Worm (Caenorhabditis elegans) whole organism, late embryonic: Measurements from ENCODE around the gene Y73B6BL.29.

Experiments
- C08G9.2 ChIP-seq: sonication (generic microtip); optimal IDR thresholded peaks from 2 replicates; lab custom pipeline; 2016; ENCODE audit warnings: mild to moderate bottlenecking, missing genetic modification characterization, moderate library complexity, missing compliant biosample characterization
- F13H6.1 ChIP-seq: sonication (generic microtip); optimal IDR thresholded peaks from 2 replicates; lab custom pipeline; 2016; ENCODE audit warnings: missing genetic modification characterization, missing compliant biosample characterization
- K02D7.2 ChIP-seq: sonication (generic microtip); optimal IDR thresholded peaks from 2 replicates; lab custom pipeline; 2017; ENCODE audit warnings: mild to moderate bottlenecking, missing genetic modification characterization, missing compliant biosample characterization
- K09A11.1 ChIP-seq: sonication (generic microtip); optimal IDR thresholded peaks from 2 replicates; lab custom pipeline; 2017; ENCODE audit warnings: antibody characterized with exemption, mild to moderate bottlenecking, missing genetic modification characterization, missing compliant biosample characterization; ENCODE audit not compliant: insufficient read depth
- T23F11.4 ChIP-seq: fragments of 200-800 bp; sonication (Bioruptor generic); optimal IDR thresholded peaks from 2 replicates; lab custom pipeline; 2018; ENCODE audit warnings: mild to moderate bottlenecking, missing genetic modification characterization, missing compliant biosample characterization
- Y22D7AL.16 ChIP-seq: sonication (generic microtip); optimal IDR thresholded peaks from 2 replicates; lab custom pipeline; 2016; ENCODE audit warnings: missing genetic modification characterization, missing compliant biosample characterization
- ahr-1 ChIP-seq: sonication (generic microtip); optimal IDR thresholded peaks from 2 replicates; lab custom pipeline; 2016; ENCODE audit warnings: missing genetic modification characterization, missing compliant biosample characterization
- ceh-14 ChIP-seq: sonication (generic microtip); optimal IDR thresholded peaks from 2 replicates; lab custom pipeline; 2016; ENCODE audit warnings: missing genotype, missing genetic modification characterization, missing compliant biosample characterization
- ceh-19 ChIP-seq: fragments of 200-800 bp; sonication (Bioruptor generic); optimal IDR thresholded peaks from 2 replicates; lab custom pipeline; 2018; ENCODE audit warnings: mild to moderate bottlenecking, missing genetic modification characterization, missing compliant biosample characterization
- ceh-24 ChIP-seq: sonication (generic microtip); optimal IDR thresholded peaks from 2 replicates; lab custom pipeline; 2016; ENCODE audit warnings: mild to moderate bottlenecking, missing genetic modification characterization, missing compliant biosample characterization
- ceh-31 ChIP-seq: sonication (generic microtip); optimal IDR thresholded peaks from 2 replicates; lab custom pipeline; 2016; ENCODE audit warnings: missing genetic modification characterization, missing compliant biosample characterization
- ceh-34 ChIP-seq: sonication (generic microtip); optimal IDR thresholded peaks from 2 replicates; lab custom pipeline; 2016; ENCODE audit warnings: mild to moderate bottlenecking, missing genetic modification characterization, missing compliant biosample characterization
- ceh-48 ChIP-seq: sonication (generic microtip); optimal IDR thresholded peaks from 2 replicates; lab custom pipeline; 2016; ENCODE audit warnings: missing genetic modification characterization, inconsistent platforms, missing compliant biosample characterization
- ceh-9 ChIP-seq: sonication (generic microtip); optimal IDR thresholded peaks from 2 replicates; lab custom pipeline; 2016; ENCODE audit warnings: mild to moderate bottlenecking, missing genetic modification characterization, inconsistent platforms, missing compliant biosample characterization
- che-1 ChIP-seq: sonication (generic microtip); optimal IDR thresholded peaks from 2 replicates; lab custom pipeline; 2016; ENCODE audit warnings: mild to moderate bottlenecking, missing genetic modification characterization, missing compliant biosample characterization
- dve-1 ChIP-seq: sonication (generic microtip); optimal IDR thresholded peaks from 2 replicates; lab custom pipeline; 2017; ENCODE audit warnings: antibody characterized with exemption, mild to moderate bottlenecking, missing genetic modification characterization, missing compliant biosample characterization
- elt-4 ChIP-seq: sonication (generic microtip); optimal IDR thresholded peaks from 2 replicates; lab custom pipeline; 2016; ENCODE audit warnings: missing genetic modification characterization, missing compliant biosample characterization
- ets-4 ChIP-seq: sonication (generic microtip); optimal IDR thresholded peaks from 2 replicates; lab custom pipeline; 2016; ENCODE audit warnings: missing genetic modification characterization, missing compliant biosample characterization
- eyg-1 ChIP-seq: sonication (generic microtip); optimal IDR thresholded peaks from 2 replicates; lab custom pipeline; 2016; ENCODE audit warnings: missing genotype, missing genetic modification characterization, missing compliant biosample characterization
- fkh-10 ChIP-seq: fragments of 150-350 bp; optimal IDR thresholded peaks from 2 replicates; lab custom pipeline; 2014; ENCODE audit warnings: missing biosample characterization, missing genetic modification reagents, missing genetic modification characterization
- fkh-6 ChIP-seq: sonication (generic microtip); optimal IDR thresholded peaks from 2 replicates; lab custom pipeline; 2016; ENCODE audit warnings: missing genetic modification characterization, missing compliant biosample characterization
- gmeb-2 ChIP-seq: sonication (generic microtip); optimal IDR thresholded peaks from 2 replicates; lab custom pipeline; 2016; ENCODE audit warnings: missing genetic modification characterization, inconsistent platforms, missing compliant biosample characterization
- hlh-13 ChIP-seq: fragments of 200-800 bp; sonication (Bioruptor generic); optimal IDR thresholded peaks from 2 replicates; lab custom pipeline; 2018; ENCODE audit warnings: mild to moderate bottlenecking, missing genetic modification characterization, missing compliant biosample characterization
- hlh-15 ChIP-seq: sonication (generic microtip); optimal IDR thresholded peaks from 2 replicates; lab custom pipeline; 2016; ENCODE audit warnings: missing genetic modification characterization, missing compliant biosample characterization
- hlh-30 ChIP-seq: sonication (generic microtip); optimal IDR thresholded peaks from 2 replicates; lab custom pipeline; 2017; ENCODE audit warnings: antibody characterized with exemption, missing genetic modification characterization, missing compliant biosample characterization; ENCODE audit not compliant: insufficient read depth
- hlh-8 ChIP-seq: sonication (generic microtip); optimal IDR thresholded peaks from 2 replicates; lab custom pipeline; 2016; ENCODE audit warnings: missing genotype, missing genetic modification characterization, missing compliant biosample characterization
- lin-11 ChIP-seq: fragments of 200-800 bp; sonication (Bioruptor generic); optimal IDR thresholded peaks from 2 replicates; lab custom pipeline; 2018; ENCODE audit warnings: mild to moderate bottlenecking, missing genetic modification characterization, missing compliant biosample characterization
- mec-3 ChIP-seq: sonication (generic microtip); optimal IDR thresholded peaks from 2 replicates; lab custom pipeline; 2016; ENCODE audit warnings: borderline replicate concordance, missing genetic modification characterization, missing compliant biosample characterization
- npax-4 ChIP-seq: sonication (generic microtip); optimal IDR thresholded peaks from 2 replicates; lab custom pipeline; 2016; ENCODE audit warnings: missing genetic modification characterization, missing compliant biosample characterization
- odd-2 ChIP-seq: sonication (generic microtip); optimal IDR thresholded peaks from 2 replicates; lab custom pipeline; 2017; ENCODE audit warnings: antibody characterized with exemption, mild to moderate bottlenecking, missing genetic modification characterization, missing compliant biosample characterization
- pag-3 ChIP-seq: sonication (generic microtip); optimal IDR thresholded peaks from 2 replicates; lab custom pipeline; 2016; ENCODE audit warnings: missing compliant biosample characterization, missing genetic modification characterization, borderline replicate concordance
- pha-2 ChIP-seq: sonication (generic microtip); optimal IDR thresholded peaks from 2 replicates; lab custom pipeline; 2017; ENCODE audit warnings: mild to moderate bottlenecking, missing genetic modification characterization, missing compliant biosample characterization
- pqm-1 ChIP-seq: sonication (generic microtip); optimal IDR thresholded peaks from 2 replicates; lab custom pipeline; 2016; ENCODE audit warnings: missing genetic modification characterization, missing compliant biosample characterization
- ref-2 ChIP-seq: sonication (generic microtip); optimal IDR thresholded peaks from 2 replicates; lab custom pipeline; 2016; ENCODE audit warnings: missing genetic modification characterization, missing compliant biosample characterization
- rnt-1 ChIP-seq: sonication (generic microtip); optimal IDR thresholded peaks from 2 replicates; lab custom pipeline; 2016; ENCODE audit warnings: missing genetic modification characterization, missing compliant biosample characterization
- sox-2 ChIP-seq: fragments of 200-800 bp; sonication (Bioruptor generic); IDR thresholded peaks from 2 replicates; pipeline ENCODE4 v1.3.6; 2022; ENCODE audit warnings: missing genetic modification reagents, missing genetic modification characterization, missing compliant biosample characterization
- syd-9 ChIP-seq: sonication (generic microtip); optimal IDR thresholded peaks from 2 replicates; lab custom pipeline; 2016; ENCODE audit warnings: mild to moderate bottlenecking, missing genetic modification characterization, moderate library complexity, missing compliant biosample characterization
- ttx-3 ChIP-seq: sonication (generic microtip); optimal IDR thresholded peaks from 2 replicates; lab custom pipeline; 2016; ENCODE audit warnings: missing genetic modification reagents, missing genetic modification characterization, missing compliant biosample characterization
- unc-3 ChIP-seq, 2 experiments: fragments of 200-800 bp in 1 of 2; sonication (Bioruptor generic) in 1 of 2; sonication (generic microtip) in 1 of 2; conservative IDR thresholded peaks in 1 of 2; optimal IDR thresholded peaks in 1 of 2; 2 replicates each; pipeline versions ENCODE4 v1.3.6 to Lab custom; 2016 to 2022; ENCODE audit warnings: missing compliant biosample characterization in 2 of 2, missing genetic modification characterization in 2 of 2, missing genetic modification reagents in 1 of 2
- unc-42 ChIP-seq: sonication (generic microtip); optimal IDR thresholded peaks from 2 replicates; lab custom pipeline; 2016; ENCODE audit warnings: missing genotype, missing genetic modification characterization, missing compliant biosample characterization
- unc-55 ChIP-seq: sonication (generic microtip); optimal IDR thresholded peaks from 2 replicates; lab custom pipeline; 2017; ENCODE audit warnings: missing biosample characterization, missing genetic modification reagents, missing genetic modification characterization
- unc-86 ChIP-seq: sonication (generic microtip); optimal IDR thresholded peaks from 2 replicates; lab custom pipeline; 2016; ENCODE audit warnings: missing genetic modification characterization, missing compliant biosample characterization
- zip-5 ChIP-seq: sonication (generic microtip); optimal IDR thresholded peaks from 2 replicates; lab custom pipeline; 2016; ENCODE audit warnings: missing genetic modification characterization, missing compliant biosample characterization
- ztf-16 ChIP-seq: sonication (generic microtip); optimal IDR thresholded peaks from 2 replicates; lab custom pipeline; 2017; ENCODE audit warnings: missing genetic modification characterization, missing compliant biosample characterization

The Y73B6BL.29 gene

DNA sequence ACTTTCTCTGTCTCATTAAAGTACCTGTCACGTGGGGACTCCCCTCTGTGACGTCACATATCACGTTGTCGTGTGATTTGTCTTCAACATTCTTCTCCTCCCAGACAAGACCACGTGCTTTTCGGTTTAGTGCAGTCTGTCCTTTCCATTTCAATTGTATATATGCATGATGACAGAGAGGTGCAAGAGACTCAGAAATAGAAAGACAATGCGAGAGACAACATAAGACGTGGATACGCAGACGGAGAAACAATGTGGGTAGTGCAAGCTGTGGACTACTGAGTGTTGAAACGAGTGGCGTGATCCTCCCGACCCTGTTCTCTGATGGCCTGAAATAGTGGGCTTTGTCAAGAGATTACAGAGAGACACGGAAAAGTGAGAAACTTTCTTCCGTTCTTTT, 15.0 kb downstream of the Y73B6BL.29 start (continued):
- TF ChIP-seq ceh-48 (no peak), rnt-1 (peak; percentile 66), C08G9.2 (tag; lab: Kevin White, UChicago) (no peak), Y22D7AL.16 (tag; lab: Kevin White, UChicago) (no peak), hlh-13 (no peak), pqm-1 (no peak), hlh-15 (tag; lab: Kevin White, UChicago) (no peak), hlh-8 (peak; percentile 7), ref-2 (tag; lab: Kevin White, UChicago) (peak; percentile 68), hlh-30 (peak; percentile 96), K02D7.2 (tag; lab: Kevin White, UChicago) (no peak), gmeb-2 (no peak), ztf-16 (tag; lab: Kevin White, UChicago) (no peak), ceh-19 (GFP tag; lab: Kevin White, UChicago) (no peak), T23F11.4 (no peak), che-1 (tag; lab: Kevin White, UChicago) (no peak), ahr-1 (no peak), ceh-34 (no peak), ceh-9 (tag; lab: Kevin White, UChicago) (no peak), odd-2 (tag; lab: Kevin White, UChicago) (no peak), ets-4 (no peak), eyg-1 (tag; lab: Kevin White, UChicago) (no peak), sox-2 (GFP tag; lab: Robert Waterston, UW) (no peak), unc-55 (GFP tag; lab: Kevin White, UChicago) (peak; percentile 91), unc-42 (tag; lab: Kevin White, UChicago) (peak; percentile 18), lin-11 (no peak), ceh-31 (tag; lab: Kevin White, UChicago) (peak; percentile 56), fkh-10 (GFP tag; lab: Kevin White, UChicago) (no peak), ceh-24 (tag; lab: Kevin White, UChicago) (no peak), mec-3 (no peak), ceh-14 (tag; lab: Kevin White, UChicago) (no peak)

DNA sequence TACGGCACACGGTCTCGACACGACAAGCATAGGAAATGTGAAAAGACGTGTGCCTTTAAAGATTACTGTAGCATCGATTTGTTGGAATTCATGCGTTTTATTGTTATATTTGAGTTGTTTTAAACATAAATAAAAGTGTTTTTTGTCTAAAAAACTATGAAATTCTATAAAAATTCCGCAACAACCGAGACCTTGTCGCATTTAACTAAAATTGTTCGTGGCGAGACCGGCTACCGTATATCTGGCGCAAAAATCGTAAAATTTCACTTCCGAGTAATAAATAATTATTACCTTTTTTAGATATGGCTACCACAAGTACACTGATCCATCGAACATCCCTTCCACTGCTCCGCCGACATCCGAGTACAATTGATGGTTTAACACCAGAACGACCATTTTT, 15.6 kb downstream of the Y73B6BL.29 start, which contains the start of gene ipla-6:
Gene ipla-6 (plus strand): TSS at position 301 of the 400 bp plus-strand sequence.
- no peak for TF ChIP-seq K09A11.1
- no peak for TF ChIP-seq fkh-10 (GFP tag; lab: Kevin White, UChicago)
- TF ChIP-seq zip-5, result no peak

ce11 chrIV:6342431-6342830, 20.7 kb downstream of the Y73B6BL.29 start, which contains the start of gene Y73B6BL.288:
Y73B6BL.288 (minus strand) TSS chrIV:6342531.
- TF ChIP-seq elt-4 (tag; lab: Kevin White, UChicago) (no peak), npax-4 (tag; lab: Kevin White, UChicago) (no peak), lin-11 (no peak), unc-3 (GFP tag; conservative IDR thresholded peaks at IDR 0.05; lab: Robert Waterston, UW) (no peak), unc-3 (tag; optimal IDR thresholded peaks at IDR 0.05; lab: Kevin White, UChicago) (no peak), hlh-15 (tag; lab: Kevin White, UChicago) (no peak), ref-2 (tag; lab: Kevin White, UChicago) (no peak), pag-3 (no peak), dve-1 (no peak), unc-86 (tag; lab: Kevin White, UChicago) (no peak)

- TF ChIP-seq unc-55 (GFP tag; lab: Kevin White, UChicago), result no peak
- no peak for TF ChIP-seq ttx-3 (tag; lab: Kevin White, UChicago)
- no peak for TF ChIP-seq ceh-14 (tag; lab: Kevin White, UChicago)
- TF ChIP-seq K09A11.1, result no peak
- no peak for TF ChIP-seq odd-2 (tag; lab: Kevin White, UChicago)
- no peak for TF ChIP-seq ceh-19 (GFP tag; lab: Kevin White, UChicago)
- no peak for TF ChIP-seq pag-3
- TF ChIP-seq ceh-9 (tag; lab: Kevin White, UChicago), result no peak
- TF ChIP-seq hlh-13, result no peak
- TF ChIP-seq gmeb-2, result no peak
- no peak for TF ChIP-seq pha-2 (tag; lab: Kevin White, UChicago)
- TF ChIP-seq F13H6.1, result no peak
- TF ChIP-seq fkh-6 (tag; lab: Kevin White, UChicago), result no peak
- TF ChIP-seq syd-9 (tag; lab: Kevin White, UChicago), result no peak
- no peak for TF ChIP-seq T23F11.4
Measured at ce11 chrIV:6342876-6343275, 21.1 kb downstream of the Y73B6BL.29 start, which contains the start of gene Y73B6BL.14. Y73B6BL.14 (minus strand) TSS chrIV:6342976.
